Worm (Caenorhabditis elegans) whole organism, late embryonic: ENCODE results near the gene srz-14.

Experiments used
- C08G9.2 ChIP-seq: sonication (generic microtip); optimal IDR thresholded peaks from 2 replicates; lab custom pipeline; 2016; ENCODE audit warnings: mild to moderate bottlenecking, missing genetic modification characterization, moderate library complexity, missing compliant biosample characterization
- F13H6.1 ChIP-seq: sonication (generic microtip); optimal IDR thresholded peaks from 2 replicates; lab custom pipeline; 2016; ENCODE audit warnings: missing genetic modification characterization, missing compliant biosample characterization
- T23F11.4 ChIP-seq: fragments of 200-800 bp; sonication (Bioruptor generic); optimal IDR thresholded peaks from 2 replicates; lab custom pipeline; 2018; ENCODE audit warnings: mild to moderate bottlenecking, missing genetic modification characterization, missing compliant biosample characterization
- ahr-1 ChIP-seq: sonication (generic microtip); optimal IDR thresholded peaks from 2 replicates; lab custom pipeline; 2016; ENCODE audit warnings: missing genetic modification characterization, missing compliant biosample characterization
- ama-1 ChIP-seq: fragments of 150-350 bp; optimal IDR thresholded peaks from 2 replicates; lab custom pipeline; 2014
- ceh-14 ChIP-seq: sonication (generic microtip); optimal IDR thresholded peaks from 2 replicates; lab custom pipeline; 2016; ENCODE audit warnings: missing genotype, missing genetic modification characterization, missing compliant biosample characterization
- ceh-18 ChIP-seq: sonication (generic microtip); optimal IDR thresholded peaks from 2 replicates; lab custom pipeline; 2016; ENCODE audit warnings: missing genetic modification characterization, missing compliant biosample characterization
- ceh-30 ChIP-seq: fragments of 150-350 bp; optimal IDR thresholded peaks from 2 replicates; lab custom pipeline; 2014; ENCODE audit warnings: missing biosample characterization, missing genetic modification characterization
- ceh-6 ChIP-seq: fragments of 200-800 bp; sonication (Bioruptor generic); optimal IDR thresholded peaks from 2 replicates; lab custom pipeline; 2018; ENCODE audit warnings: mild to moderate bottlenecking, missing genetic modification characterization, missing compliant biosample characterization
- che-1 ChIP-seq: sonication (generic microtip); optimal IDR thresholded peaks from 2 replicates; lab custom pipeline; 2016; ENCODE audit warnings: mild to moderate bottlenecking, missing genetic modification characterization, missing compliant biosample characterization
- dmd-4 ChIP-seq: sonication (generic microtip); optimal IDR thresholded peaks from 2 replicates; lab custom pipeline; 2016; ENCODE audit warnings: borderline replicate concordance, missing genetic modification characterization, missing compliant biosample characterization
- dve-1 ChIP-seq: sonication (generic microtip); optimal IDR thresholded peaks from 2 replicates; lab custom pipeline; 2017; ENCODE audit warnings: antibody characterized with exemption, mild to moderate bottlenecking, missing genetic modification characterization, missing compliant biosample characterization
- elt-2 ChIP-seq: sonication (generic microtip); optimal IDR thresholded peaks from 2 replicates; lab custom pipeline; 2016; ENCODE audit warnings: missing genetic modification reagents, missing genetic modification characterization, missing compliant biosample characterization
- elt-4 ChIP-seq: sonication (generic microtip); optimal IDR thresholded peaks from 2 replicates; lab custom pipeline; 2016; ENCODE audit warnings: missing genetic modification characterization, missing compliant biosample characterization
- eyg-1 ChIP-seq: sonication (generic microtip); optimal IDR thresholded peaks from 2 replicates; lab custom pipeline; 2016; ENCODE audit warnings: missing genotype, missing genetic modification characterization, missing compliant biosample characterization
- fax-1 ChIP-seq: sonication (generic microtip); optimal IDR thresholded peaks from 2 replicates; lab custom pipeline; 2016; ENCODE audit warnings: missing genotype, missing genetic modification characterization, missing compliant biosample characterization
- fkh-10 ChIP-seq: fragments of 150-350 bp; optimal IDR thresholded peaks from 2 replicates; lab custom pipeline; 2014; ENCODE audit warnings: missing biosample characterization, missing genetic modification reagents, missing genetic modification characterization
- hlh-13 ChIP-seq: fragments of 200-800 bp; sonication (Bioruptor generic); optimal IDR thresholded peaks from 2 replicates; lab custom pipeline; 2018; ENCODE audit warnings: mild to moderate bottlenecking, missing genetic modification characterization, missing compliant biosample characterization
- hlh-15 ChIP-seq: sonication (generic microtip); optimal IDR thresholded peaks from 2 replicates; lab custom pipeline; 2016; ENCODE audit warnings: missing genetic modification characterization, missing compliant biosample characterization
- hlh-8 ChIP-seq: sonication (generic microtip); optimal IDR thresholded peaks from 2 replicates; lab custom pipeline; 2016; ENCODE audit warnings: missing genotype, missing genetic modification characterization, missing compliant biosample characterization
- lim-6 ChIP-seq: sonication (generic microtip); optimal IDR thresholded peaks from 2 replicates; lab custom pipeline; 2016; ENCODE audit warnings: missing genetic modification characterization, missing compliant biosample characterization
- madf-2 ChIP-seq: sonication (generic microtip); optimal IDR thresholded peaks from 2 replicates; lab custom pipeline; 2017; ENCODE audit warnings: missing genetic modification characterization, missing compliant biosample characterization
- nhr-11 ChIP-seq: fragments of 150-350 bp; optimal IDR thresholded peaks from 2 replicates; lab custom pipeline; 2014; ENCODE audit warnings: missing biosample characterization, missing genetic modification characterization
- npax-4 ChIP-seq: sonication (generic microtip); optimal IDR thresholded peaks from 2 replicates; lab custom pipeline; 2016; ENCODE audit warnings: missing genetic modification characterization, missing compliant biosample characterization
- pax-1 ChIP-seq: fragments of 150-350 bp; optimal IDR thresholded peaks from 2 replicates; lab custom pipeline; 2014; ENCODE audit warnings: missing biosample characterization, missing genetic modification characterization
- pha-4 ChIP-seq: fragments of 150-350 bp; optimal IDR thresholded peaks from 2 replicates; lab custom pipeline; 2018; ENCODE audit warnings: missing biosample characterization, missing genetic modification reagents, missing genetic modification characterization
- pqm-1 ChIP-seq: sonication (generic microtip); optimal IDR thresholded peaks from 2 replicates; lab custom pipeline; 2016; ENCODE audit warnings: missing genetic modification characterization, missing compliant biosample characterization
- ref-2 ChIP-seq: sonication (generic microtip); optimal IDR thresholded peaks from 2 replicates; lab custom pipeline; 2016; ENCODE audit warnings: missing genetic modification characterization, missing compliant biosample characterization
- rnt-1 ChIP-seq: sonication (generic microtip); optimal IDR thresholded peaks from 2 replicates; lab custom pipeline; 2016; ENCODE audit warnings: missing genetic modification characterization, missing compliant biosample characterization
- sox-4 ChIP-seq: sonication (generic microtip); optimal IDR thresholded peaks from 2 replicates; lab custom pipeline; 2017; ENCODE audit warnings: mild to moderate bottlenecking, missing genetic modification characterization, inconsistent platforms, missing compliant biosample characterization
- syd-9 ChIP-seq: sonication (generic microtip); optimal IDR thresholded peaks from 2 replicates; lab custom pipeline; 2016; ENCODE audit warnings: mild to moderate bottlenecking, missing genetic modification characterization, moderate library complexity, missing compliant biosample characterization
- tbx-2 ChIP-seq: sonication (generic microtip); optimal IDR thresholded peaks from 2 replicates; lab custom pipeline; 2016; ENCODE audit warnings: missing genetic modification characterization, missing compliant biosample characterization
- tbx-7 ChIP-seq: sonication (generic microtip); optimal IDR thresholded peaks from 2 replicates; lab custom pipeline; 2016; ENCODE audit warnings: missing genotype, missing genetic modification characterization, missing compliant biosample characterization
- ttx-3 ChIP-seq: sonication (generic microtip); optimal IDR thresholded peaks from 2 replicates; lab custom pipeline; 2016; ENCODE audit warnings: missing genetic modification reagents, missing genetic modification characterization, missing compliant biosample characterization
- unc-42 ChIP-seq: sonication (generic microtip); optimal IDR thresholded peaks from 2 replicates; lab custom pipeline; 2016; ENCODE audit warnings: missing genotype, missing genetic modification characterization, missing compliant biosample characterization
- unc-55 ChIP-seq: sonication (generic microtip); optimal IDR thresholded peaks from 2 replicates; lab custom pipeline; 2017; ENCODE audit warnings: missing biosample characterization, missing genetic modification reagents, missing genetic modification characterization
- unc-86 ChIP-seq: sonication (generic microtip); optimal IDR thresholded peaks from 2 replicates; lab custom pipeline; 2016; ENCODE audit warnings: missing genetic modification characterization, missing compliant biosample characterization
- ztf-16 ChIP-seq: sonication (generic microtip); optimal IDR thresholded peaks from 2 replicates; lab custom pipeline; 2017; ENCODE audit warnings: missing genetic modification characterization, missing compliant biosample characterization

The srz-14 gene

DNA sequence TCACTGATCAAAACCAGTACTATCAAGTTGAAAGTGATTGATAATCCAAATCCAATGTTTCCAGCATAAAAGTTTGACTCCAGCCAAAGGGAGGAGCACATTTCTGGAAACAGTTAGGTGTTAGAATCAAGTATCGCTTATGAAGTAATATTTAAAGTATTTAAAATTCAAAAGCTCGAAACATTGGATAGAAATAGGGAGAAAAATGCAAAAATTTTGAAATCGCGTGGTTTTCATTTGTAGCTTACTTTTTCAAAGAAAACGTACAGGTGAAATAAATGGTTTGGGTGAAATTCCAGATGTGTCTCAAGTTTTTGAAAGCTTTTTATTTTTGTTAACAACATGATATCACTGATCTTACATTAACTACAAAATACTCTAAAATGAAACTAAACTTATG is 14.4 kb upstream of the srz-14 start, which contains the start of gene str-111:
Gene str-111, minus strand, starts transcription at position 101 of the 400 bp plus-strand sequence.
- TF ChIP-seq dve-1 (tag; lab: Kevin White, UChicago) (no peak), hlh-8 (tag; lab: Kevin White, UChicago) (no peak)

DNA sequence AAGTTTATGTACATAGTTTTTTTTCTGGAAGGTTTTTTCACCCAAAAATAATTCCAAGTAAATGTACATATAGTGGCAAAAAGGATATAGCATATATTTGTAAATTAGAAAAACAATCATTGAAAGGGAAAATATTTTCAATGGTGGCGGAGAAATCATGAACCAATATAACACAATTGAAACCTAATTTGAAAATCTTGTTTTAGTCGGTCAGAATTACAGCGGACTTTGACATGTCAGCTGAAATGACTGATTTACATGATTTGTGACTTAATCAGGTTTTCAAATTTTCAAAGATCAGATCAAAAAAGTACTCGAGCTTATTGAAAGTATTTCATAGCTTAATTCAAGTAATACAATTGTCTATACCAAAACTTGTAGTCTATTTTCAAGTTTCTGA is 11.7 kb upstream of the srz-14 start, which contains the start of gene K05D4.9:
Gene K05D4.9, minus strand, starts transcription at position 101 of the 400 bp plus-strand sequence.
- TF ChIP-seq unc-55 (GFP tag; lab: Kevin White, UChicago) (no peak), fkh-10 (no peak), unc-86 (tag; lab: Kevin White, UChicago) (no peak), che-1 (tag; lab: Kevin White, UChicago) (no peak), elt-4 (no peak), tbx-7 (tag; lab: Kevin White, UChicago) (no peak), hlh-15 (tag; lab: Kevin White, UChicago) (no peak), pha-4 (tag; lab: Kevin White, UChicago) (no peak), hlh-13 (no peak)
- TF ChIP-seq, all 69 proteins: peak for 0

DNA sequence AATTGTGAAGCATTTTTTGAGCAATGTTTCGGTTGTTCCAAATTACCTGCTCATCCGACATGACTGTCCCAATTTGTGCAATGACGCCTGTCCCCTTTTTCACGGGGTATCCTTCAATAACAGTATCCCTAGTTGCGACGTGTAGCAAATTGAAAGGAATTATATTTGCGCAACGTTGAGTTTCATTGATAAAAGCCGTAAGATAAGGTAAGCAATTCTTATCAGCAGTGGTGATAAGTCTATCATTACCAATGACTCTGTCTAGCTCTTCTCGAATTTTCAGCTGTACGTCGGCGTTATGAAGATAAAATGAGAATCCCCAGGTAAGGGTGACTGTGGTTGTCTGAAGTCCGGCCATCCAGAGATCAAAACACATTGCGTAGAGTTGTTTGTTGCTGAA is 9.3 kb upstream of the srz-14 start:
- TF ChIP-seq rnt-1 (no peak), pax-1 (no peak), elt-2 (tag; lab: Kevin White, UChicago) (peak; percentile 93), syd-9 (tag; lab: Kevin White, UChicago) (no peak), nhr-11 (no peak), madf-2 (no peak)
- TF ChIP-seq, all 69 proteins: peak for 1

DNA sequence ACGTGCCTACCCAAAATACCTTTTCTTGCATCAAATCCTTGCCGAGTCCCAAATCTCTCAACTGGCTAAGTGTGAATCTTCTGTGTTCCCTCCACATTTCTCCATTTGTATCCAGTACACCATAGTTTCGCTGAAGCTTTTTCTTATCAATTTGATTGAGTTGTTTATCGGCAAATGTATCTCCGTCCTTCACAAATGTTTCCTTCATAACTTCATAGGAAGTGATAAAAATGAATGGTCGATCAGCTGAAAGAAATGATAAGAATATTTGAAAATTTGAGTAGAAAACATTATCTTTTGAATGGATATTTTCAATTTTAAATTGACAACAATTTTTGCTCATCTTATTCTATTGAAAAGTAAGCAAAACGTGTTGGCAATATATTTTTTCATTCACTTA is 8.2 kb upstream of the srz-14 start:
- no peak for TF ChIP-seq nhr-11
- peak; percentile 65 for TF ChIP-seq elt-2 (tag; lab: Kevin White, UChicago)

DNA sequence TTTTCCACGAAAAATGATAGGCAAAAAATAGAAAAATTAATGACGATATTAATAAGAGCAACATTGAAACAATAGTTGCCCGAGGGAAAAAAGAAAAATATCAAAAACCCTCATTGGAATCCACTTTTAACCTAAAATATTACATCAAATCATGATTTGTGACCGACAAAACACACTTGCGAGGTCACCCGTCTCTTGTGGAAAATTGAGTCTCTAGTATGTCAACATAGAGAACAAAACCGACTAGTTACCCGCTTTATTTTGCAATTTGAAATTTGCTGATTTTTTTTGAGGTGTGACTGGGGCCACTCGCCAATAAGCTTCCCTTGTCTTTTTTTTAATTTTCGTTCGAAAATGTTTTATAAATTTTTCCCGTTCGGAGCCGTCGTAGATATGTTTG is 7.7 kb upstream of the srz-14 start, which contains the start of gene cyp-33D1:
Gene cyp-33D1, minus strand, starts transcription at position 101 of the 400 bp plus-strand sequence.
- TF ChIP-seq tbx-2 (tag; lab: Kevin White, UChicago) = no peak
- no peak for TF ChIP-seq unc-86 (tag; lab: Kevin White, UChicago)
- no peak for TF ChIP-seq F13H6.1
- no peak for TF ChIP-seq ttx-3
- no peak for TF ChIP-seq ceh-30 (tag; lab: Kevin White, UChicago)
- TF ChIP-seq ztf-16 (tag; lab: Kevin White, UChicago) = no peak
- no peak for TF ChIP-seq hlh-15 (tag; lab: Kevin White, UChicago)
- no peak for TF ChIP-seq ahr-1 (tag; lab: Kevin White, UChicago)
- no peak for TF ChIP-seq ceh-14 (tag; lab: Kevin White, UChicago)
- TF ChIP-seq pha-4 (tag; lab: Kevin White, UChicago) = no peak
- TF ChIP-seq rnt-1 = no peak
- no peak for TF ChIP-seq ceh-18 (tag; lab: Kevin White, UChicago)
- no peak for TF ChIP-seq T23F11.4 (GFP tag; lab: Kevin White, UChicago)
- no peak for TF ChIP-seq fax-1 (tag; lab: Kevin White, UChicago)
- TF ChIP-seq dmd-4 (tag; lab: Kevin White, UChicago) = no peak
- TF ChIP-seq sox-4 (tag; lab: Kevin White, UChicago) = no peak
- no peak for TF ChIP-seq ceh-6 (GFP tag; lab: Kevin White, UChicago)
- no peak for TF ChIP-seq unc-42

DNA sequence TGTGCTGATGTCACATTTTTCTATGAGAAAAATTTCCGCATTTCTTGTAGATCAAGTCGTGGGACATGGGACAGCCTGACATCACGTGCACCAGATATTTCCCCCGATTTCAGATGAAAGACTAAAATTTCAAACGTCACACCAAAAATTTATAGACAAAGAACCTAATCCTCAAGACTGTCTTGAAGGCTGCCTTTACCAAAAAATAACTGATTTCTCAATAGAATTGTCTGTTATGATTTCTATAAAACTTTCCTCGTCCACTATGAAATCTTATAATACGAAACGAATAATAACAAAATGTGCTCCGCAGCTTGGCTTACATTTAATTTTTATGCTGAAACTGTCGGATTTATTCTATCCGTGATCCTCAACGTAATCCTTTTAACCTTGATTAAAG is 3.1 kb upstream of the srz-14 start, which contains the start of gene str-106:
Gene str-106, plus strand, starts transcription at position 301 of the 400 bp plus-strand sequence.
- TF ChIP-seq ama-1 (lab: Kevin White, UChicago) (no peak), lim-6 (no peak), ttx-3 (no peak), npax-4 (tag; lab: Kevin White, UChicago) (no peak), eyg-1 (tag; lab: Kevin White, UChicago) (no peak), tbx-7 (tag; lab: Kevin White, UChicago) (no peak), C08G9.2 (no peak), ref-2 (no peak), ceh-14 (tag; lab: Kevin White, UChicago) (no peak), pax-1 (no peak), pqm-1 (tag; lab: Kevin White, UChicago) (no peak)
